Fruit fly (Drosophila melanogaster): Measurements from ENCODE around the gene CG13723.

The CG13723 gene

dm6 chr3L:17310509-17310908 is 46.3 kb downstream of the CG13723 start (continued):
- TF ChIP-seq CG13624 (GFP tag; optimal IDR thresholded peaks at IDR 0.05): no peak
- no peak for TF ChIP-seq schlank (tag; optimal IDR thresholded peaks at IDR 0.05)
- TF ChIP-seq CG18764 (GFP tag; optimal IDR thresholded peaks at IDR 0.05): no peak
- TF ChIP-seq Ets97D (GFP tag; optimal IDR thresholded peaks at IDR 0.05): no peak
- TF ChIP-seq CG15011 (GFP tag; optimal IDR thresholded peaks at IDR 0.05): no peak
- TF ChIP-seq z (GFP tag; IDR thresholded peaks at IDR 0.05): no peak
- peak; percentile 75 for TF ChIP-seq CG11504 (tag; optimal IDR thresholded peaks at IDR 0.05)
- peak; percentile 39 for TF ChIP-seq Sox102F (GFP tag; optimal IDR thresholded peaks at IDR 0.05)
- no peak for TF ChIP-seq NC2α (GFP tag; optimal IDR thresholded peaks at IDR 0.05)
- no peak for TF ChIP-seq Atf3 (GFP tag; optimal IDR thresholded peaks at IDR 0.05)
- no peak for TF ChIP-seq otp (GFP tag; IDR thresholded peaks at IDR 0.05)
- TF ChIP-seq Ptx1 (GFP tag; IDR thresholded peaks at IDR 0.05): peak; percentile 65
- no peak for TF ChIP-seq CG9609 (GFP tag; optimal IDR thresholded peaks at IDR 0.05)
- TF ChIP-seq CG3838 (GFP tag; optimal IDR thresholded peaks at IDR 0.05): no peak
- TF ChIP-seq fd3F (GFP tag; optimal IDR thresholded peaks at IDR 0.05): no peak
- TF ChIP-seq tgo (GFP tag; IDR thresholded peaks at IDR 0.05): peak; percentile 52; the same call in 2 of the 3 replicates
- no peak for TF ChIP-seq Lim3 (GFP tag; IDR thresholded peaks at IDR 0.05)
- TF ChIP-seq hbn (GFP tag; IDR thresholded peaks at IDR 0.05; ENCODE audit: partially characterized antibody): no peak
- TF ChIP-seq CG10431 (GFP tag; optimal IDR thresholded peaks at IDR 0.05): no peak
- TF ChIP-seq Hmr (GFP tag; optimal IDR thresholded peaks at IDR 0.05): peak; percentile 62
- peak; percentile 62 for TF ChIP-seq CG7556 (GFP tag; optimal IDR thresholded peaks at IDR 0.05)
- peak; percentile 60 for TF ChIP-seq CG13894 (tag; optimal IDR thresholded peaks at IDR 0.05)
- TF ChIP-seq MTF-1 (GFP tag; optimal IDR thresholded peaks at IDR 0.05; ENCODE audit: borderline replicate concordance): peak; percentile 26
- TF ChIP-seq Doc2 (GFP tag; IDR thresholded peaks at IDR 0.05): no peak
- TF ChIP-seq CG31441 (GFP tag; IDR thresholded peaks at IDR 0.05): peak; percentile 62
- TF ChIP-seq en (GFP tag; optimal IDR thresholded peaks at IDR 0.05): no peak
- TF ChIP-seq CG14965 (GFP tag; optimal IDR thresholded peaks at IDR 0.05; ENCODE audit: borderline replicate concordance): no peak
- TF ChIP-seq CG10267 (tag; optimal IDR thresholded peaks at IDR 0.05): peak; percentile 46
- no peak for TF ChIP-seq danr (GFP tag; IDR thresholded peaks at IDR 0.05)
- TF ChIP-seq Nf-YC (tag; optimal IDR thresholded peaks at IDR 0.05): no peak
- TF ChIP-seq CG32532 (GFP tag; IDR thresholded peaks at IDR 0.05): peak; percentile 74
- TF ChIP-seq CG13775 (GFP tag; optimal IDR thresholded peaks at IDR 0.05): no peak
- TF ChIP-seq lbe (GFP tag; optimal IDR thresholded peaks at IDR 0.05): no peak
- no peak for TF ChIP-seq sr (GFP tag; IDR thresholded peaks at IDR 0.05)
- peak; percentile 55; the same call in 1 of the 3 replicates for TF ChIP-seq dysf (GFP tag; IDR thresholded peaks at IDR 0.05)
- peak; percentile 60 for TF ChIP-seq CG6683 (GFP tag; optimal IDR thresholded peaks at IDR 0.05)
- TF ChIP-seq CG10209 (GFP tag; optimal IDR thresholded peaks at IDR 0.05): no peak
- no peak for TF ChIP-seq bowl (GFP tag; IDR thresholded peaks at IDR 0.05)
- TF ChIP-seq br (optimal IDR thresholded peaks at IDR 0.05): no peak
- TF ChIP-seq CG15514 (GFP tag; optimal IDR thresholded peaks at IDR 0.05): peak; percentile 33
- TF ChIP-seq B-H1 (GFP tag; IDR thresholded peaks at IDR 0.05): 0 out of 3 replicates have a peak, but pooled peaks have one; percentile 45
- peak; percentile 67 for TF ChIP-seq CG2712 (tag; optimal IDR thresholded peaks at IDR 0.05)
- TF ChIP-seq chif (GFP tag; optimal IDR thresholded peaks at IDR 0.05): no peak
- no peak for TF ChIP-seq CG5953 (GFP tag; IDR thresholded peaks at IDR 0.05)
- no peak for TF ChIP-seq gce (GFP tag; IDR thresholded peaks at IDR 0.05)
- TF ChIP-seq CG17829 (tag; optimal IDR thresholded peaks at IDR 0.05): peak; percentile 46
- TF ChIP-seq CG10959 (GFP tag; IDR thresholded peaks at IDR 0.05): peak; percentile 34; the same call in 1 of the 2 replicates
- no peak for TF ChIP-seq zf30C (GFP tag; optimal IDR thresholded peaks at IDR 0.05)
